Worm (Caenorhabditis elegans): ENCODE measurements around the gene fbxb-74.

fbxb-74 gene

DNA sequence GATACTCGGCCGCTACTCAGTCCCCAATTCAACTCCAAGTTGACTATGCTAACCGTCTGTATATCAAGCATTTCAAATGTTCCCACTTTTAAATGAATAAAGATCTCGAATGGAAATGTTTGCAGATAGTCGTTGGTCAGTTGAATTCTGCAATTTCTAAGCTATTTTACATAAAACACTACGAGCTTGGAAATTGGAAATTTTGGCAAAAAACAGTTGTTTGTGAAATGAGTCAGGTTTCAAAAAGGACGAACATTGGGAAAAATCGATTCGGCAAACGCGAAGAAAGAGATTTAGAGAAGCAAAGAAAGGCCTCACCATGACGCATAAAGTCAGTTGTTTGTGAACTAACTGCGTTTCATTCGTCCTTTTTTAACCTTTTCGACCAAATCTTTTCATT, 7.8 kb upstream of the fbxb-74 start (continued):
- TF ChIP-seq dpl-1 (GFP tag; optimal IDR thresholded peaks at IDR 0.05) (peak; percentile 13 to 45 (median 30)), mef-2 (tag; optimal IDR thresholded peaks at IDR 0.05) (no peak), lir-3 (tag; optimal IDR thresholded peaks at IDR 0.05; ENCODE audit: poor library complexity) (no peak), unc-62 (GFP tag; optimal IDR thresholded peaks at IDR 0.05) (no peak), fos-1 (tag; optimal IDR thresholded peaks at IDR 0.05) (peak; percentile 34), aha-1 (tag; optimal IDR thresholded peaks at IDR 0.05) (no peak), nhr-11 (tag; optimal IDR thresholded peaks at IDR 0.05) (no peak), ceh-8 (GFP tag; optimal IDR thresholded peaks at IDR 0.05) (no peak), nhr-90 (tag; optimal IDR thresholded peaks at IDR 0.05; ENCODE audit: poor library complexity) (no peak), nhr-237 (tag; optimal IDR thresholded peaks at IDR 0.05) (no peak), nhr-19 (GFP tag; conservative IDR thresholded peaks at IDR 0.05) (peak; percentile 26; the same call in 1 of the 2 replicates), unc-86 (tag; optimal IDR thresholded peaks at IDR 0.05) (no peak), zip-4 (GFP tag; optimal IDR thresholded peaks at IDR 0.05) (peak; percentile 2), vab-15 (tag; optimal IDR thresholded peaks at IDR 0.05) (no peak), egl-27 (tag; optimal IDR thresholded peaks at IDR 0.05) (no peak), mep-1 (tag; optimal IDR thresholded peaks at IDR 0.05) (peak; percentile 72), lsy-2 (tag; optimal IDR thresholded peaks at IDR 0.05) (peak; percentile 62 to 82), C04F5.9 (tag; optimal IDR thresholded peaks at IDR 0.05) (no peak), Y116A8C.19 (tag; optimal IDR thresholded peaks at IDR 0.05; ENCODE audit: borderline replicate concordance) (no peak), lin-39 (tag; optimal IDR thresholded peaks at IDR 0.05) (no peak), pqm-1 (tag; optimal IDR thresholded peaks at IDR 0.05) (no peak), elt-2 (tag; optimal IDR thresholded peaks at IDR 0.05) (no peak), hlh-17 (GFP tag; optimal IDR thresholded peaks at IDR 0.05; ENCODE audit: borderline replicate concordance) (no peak), sptf-1 (tag; optimal IDR thresholded peaks at IDR 0.05) (no peak), ceh-90 (tag; optimal IDR thresholded peaks at IDR 0.05) (no peak), ceh-88 (GFP tag; IDR thresholded peaks at IDR 0.05) (no peak)

DNA sequence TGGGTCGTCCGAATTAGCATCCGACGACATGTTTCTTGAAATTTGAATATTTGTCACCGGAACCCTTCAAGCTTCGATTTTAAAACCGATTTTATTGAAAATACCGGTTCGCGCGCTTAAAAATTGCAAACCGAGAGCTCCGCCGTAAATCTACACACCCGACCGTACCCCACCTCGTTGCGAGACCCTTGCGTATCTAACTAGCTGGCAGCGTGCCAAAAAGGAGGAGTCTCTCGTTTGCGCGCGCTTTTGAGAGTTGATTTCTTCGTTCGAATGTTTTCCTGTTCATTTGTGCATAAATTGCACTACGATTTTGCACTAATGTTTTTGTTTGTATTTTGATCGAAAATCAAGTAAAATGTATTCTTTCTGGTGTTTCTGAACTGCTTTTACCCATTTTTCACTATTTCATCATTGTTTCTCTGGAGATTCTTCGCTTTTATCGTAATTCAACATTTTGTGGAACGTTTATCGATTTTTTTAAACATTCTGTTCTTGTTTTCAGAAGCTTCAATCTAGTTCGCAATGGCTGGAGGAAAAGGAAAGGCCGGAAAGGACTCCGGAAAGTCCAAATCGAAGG, 6.7 kb upstream of the fbxb-74 start, which contains the start of the genes wapl-1 and htz-1:
Gene wapl-1, minus strand, starts transcription at position 30 of the 580 bp plus-strand sequence.
Gene htz-1, plus strand, starts transcription at position 506 of the 580 bp plus-strand sequence.
- TF ChIP-seq mep-1 (tag; optimal IDR thresholded peaks at IDR 0.05) (peak; percentile 97), dpl-1 (GFP tag; optimal IDR thresholded peaks at IDR 0.05) (peak; percentile 95 to 96 (median 96)), egl-13 (tag; optimal IDR thresholded peaks at IDR 0.05) (peak; percentile 90), nhr-19 (GFP tag; conservative IDR thresholded peaks at IDR 0.05) (peak; percentile 97), zag-1 (tag; optimal IDR thresholded peaks at IDR 0.05) (peak; percentile 52), nhr-90 (tag; optimal IDR thresholded peaks at IDR 0.05; ENCODE audit: poor library complexity) (peak; percentile 95), nhr-20 (tag; optimal IDR thresholded peaks at IDR 0.05) (peak; percentile 96), unc-86 (tag; optimal IDR thresholded peaks at IDR 0.05) (peak; percentile 98), ama-1 (optimal IDR thresholded peaks at IDR 0.05) (peak; percentile 71), blmp-1 (tag; optimal IDR thresholded peaks at IDR 0.05) (peak; percentile 86), irx-1 (tag; optimal IDR thresholded peaks at IDR 0.05) (peak; percentile 91), efl-1 (optimal IDR thresholded peaks at IDR 0.05) (peak; percentile 96), efl-1 (GFP tag; optimal IDR thresholded peaks at IDR 0.05 in 1 of 2) (peak; percentile 92 to 99), nhr-28 (tag; optimal IDR thresholded peaks at IDR 0.05) (no peak), hpl-2 (GFP tag; optimal IDR thresholded peaks at IDR 0.05) (peak; percentile 87), mef-2 (tag; optimal IDR thresholded peaks at IDR 0.05) (peak; percentile 91), pqm-1 (tag; optimal IDR thresholded peaks at IDR 0.05) (no peak), lin-39 (tag; optimal IDR thresholded peaks at IDR 0.05) (peak; percentile 84), ceh-88 (GFP tag; IDR thresholded peaks at IDR 0.05) (peak; percentile 86), lin-35 (GFP tag; optimal IDR thresholded peaks at IDR 0.05) (peak; percentile 96 to 98), unc-130 (tag; optimal IDR thresholded peaks at IDR 0.05) (peak; percentile 99), vab-15 (tag; optimal IDR thresholded peaks at IDR 0.05) (peak; percentile 88), nhr-12 (tag; optimal IDR thresholded peaks at IDR 0.05) (no peak), C34B4.2 (tag; optimal IDR thresholded peaks at IDR 0.05) (no peak), snu-23 (GFP tag; optimal IDR thresholded peaks at IDR 0.05) (peak; percentile 98), ceh-63 (GFP tag; optimal IDR thresholded peaks at IDR 0.05) (no peak), ztf-11 (tag; optimal IDR thresholded peaks at IDR 0.05) (peak in 1 of 2 experiments; percentile 93), unc-98 (GFP tag; IDR thresholded peaks at IDR 0.05) (no peak), pax-3 (tag; optimal IDR thresholded peaks at IDR 0.05) (peak; percentile 95), elt-2 (tag; optimal IDR thresholded peaks at IDR 0.05) (peak; percentile 73), sox-4 (tag; optimal IDR thresholded peaks at IDR 0.05) (peak; percentile 89), lin-15B (tag; optimal IDR thresholded peaks at IDR 0.05) (peak; percentile 96), sptf-1 (tag; optimal IDR thresholded peaks at IDR 0.05) (no peak), mab-9 (GFP tag; IDR thresholded peaks at IDR 0.05) (peak; percentile 85), nhr-77 (tag; optimal IDR thresholded peaks at IDR 0.05) (peak; percentile 92), lin-13 (GFP tag; optimal IDR thresholded peaks at IDR 0.05) (peak; percentile 98), hlh-17 (GFP tag; optimal IDR thresholded peaks at IDR 0.05; ENCODE audit: borderline replicate concordance) (no peak)

Measured in whole organism, L1 larva.